Worm (Caenorhabditis elegans): Measurements from ENCODE around the gene kin-21.

The kin-21 gene

DNA sequence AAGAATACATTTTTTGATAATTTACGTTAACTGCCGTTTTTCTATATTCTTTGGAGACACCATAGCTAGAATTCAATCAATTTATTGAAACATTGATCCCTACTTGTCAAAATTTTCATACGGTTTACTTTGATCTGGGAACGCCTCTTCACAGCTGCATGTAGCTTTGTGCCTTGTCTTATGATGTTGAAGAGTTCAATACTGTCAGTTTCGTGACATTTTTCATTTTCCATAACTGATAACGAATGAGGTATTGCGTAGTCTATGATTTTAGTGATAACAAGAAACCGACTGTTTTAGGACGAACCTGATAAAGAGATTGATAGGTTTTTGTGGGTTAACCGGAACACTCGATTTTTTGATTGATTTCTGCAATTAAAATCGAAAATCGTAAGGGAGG, 31.3 kb upstream of the kin-21 start (continued):
- no peak for TF ChIP-seq nhr-77 (tag; optimal IDR thresholded peaks at IDR 0.05)
- no peak for TF ChIP-seq lin-39 (tag; optimal IDR thresholded peaks at IDR 0.05)
- TF ChIP-seq egl-27 (tag; optimal IDR thresholded peaks at IDR 0.05): no peak
- no peak for TF ChIP-seq nhr-6 (tag; optimal IDR thresholded peaks at IDR 0.05)
- TF ChIP-seq nhr-10 (tag; optimal IDR thresholded peaks at IDR 0.05): no peak
- no peak for TF ChIP-seq ztf-4 (tag; optimal IDR thresholded peaks at IDR 0.05)
- TF ChIP-seq mbf-1 (tag; optimal IDR thresholded peaks at IDR 0.05): no peak
- peak; percentile 21 for TF ChIP-seq nhr-129 (tag; optimal IDR thresholded peaks at IDR 0.05)
- TF ChIP-seq F13H6.1 (tag; optimal IDR thresholded peaks at IDR 0.05): peak; percentile 25
- peak; percentile 91 for TF ChIP-seq fos-1 (tag; optimal IDR thresholded peaks at IDR 0.05)
- TF ChIP-seq lin-11 (tag; optimal IDR thresholded peaks at IDR 0.05): no peak
- TF ChIP-seq C34F6.9 (tag; optimal IDR thresholded peaks at IDR 0.05): no peak

ce11 chrIV:9802711-9803110, 30.0 kb upstream of the kin-21 start, which contains the start of gene fat-3:
TSS of gene fat-3 (plus strand) at chrIV:9803023.
- TF ChIP-seq F13H6.1 (tag; optimal IDR thresholded peaks at IDR 0.05) (peak; percentile 1), nhr-11 (tag; optimal IDR thresholded peaks at IDR 0.05) (no peak), Y55F3AM.14 (GFP tag; optimal IDR thresholded peaks at IDR 0.05) (no peak), nhr-129 (tag; optimal IDR thresholded peaks at IDR 0.05) (no peak), nhr-10 (tag; optimal IDR thresholded peaks at IDR 0.05) (no peak), unc-62 (GFP tag; optimal IDR thresholded peaks at IDR 0.05) (no peak), fos-1 (tag; optimal IDR thresholded peaks at IDR 0.05) (peak; percentile 72), crh-2 (tag; optimal IDR thresholded peaks at IDR 0.05) (peak; percentile 33), C34F6.9 (tag; optimal IDR thresholded peaks at IDR 0.05) (peak; percentile 30), sma-9 (GFP tag; optimal IDR thresholded peaks at IDR 0.05) (peak; percentile 62), sma-9 (tag; optimal IDR thresholded peaks at IDR 0.05) (no peak), ceh-16 (tag; optimal IDR thresholded peaks at IDR 0.05) (no peak), blmp-1 (tag; optimal IDR thresholded peaks at IDR 0.05; ENCODE audit: insufficient read depth) (peak; percentile 91), lsy-2 (tag; optimal IDR thresholded peaks at IDR 0.05) (peak in 1 of 2 experiments; percentile 24)

- peak; percentile 65 for TF ChIP-seq nhr-25 (tag; optimal IDR thresholded peaks at IDR 0.05)
- TF ChIP-seq nhr-237 (tag; optimal IDR thresholded peaks at IDR 0.05): no peak
- TF ChIP-seq dmd-4 (tag; optimal IDR thresholded peaks at IDR 0.05): no peak
- no peak for TF ChIP-seq snpc-4 (tag; optimal IDR thresholded peaks at IDR 0.05)
- TF ChIP-seq sma-9 (GFP tag; optimal IDR thresholded peaks at IDR 0.05): peak; percentile 88
- TF ChIP-seq sma-9 (tag; optimal IDR thresholded peaks at IDR 0.05): no peak
- no peak for TF ChIP-seq ztf-4 (tag; optimal IDR thresholded peaks at IDR 0.05)
- TF ChIP-seq mab-5 (tag; optimal IDR thresholded peaks at IDR 0.05): peak; percentile 16
- no peak for TF ChIP-seq nhr-12 (tag; optimal IDR thresholded peaks at IDR 0.05)
- TF ChIP-seq lsy-2 (tag; optimal IDR thresholded peaks at IDR 0.05): peak in 1 of 2 experiments; percentile 67
- TF ChIP-seq nhr-6 (tag; optimal IDR thresholded peaks at IDR 0.05): peak; percentile 8
- peak; percentile 9 for TF ChIP-seq nhr-21 (tag; optimal IDR thresholded peaks at IDR 0.05)
- peak; percentile 58 for TF ChIP-seq C34F6.9 (tag; optimal IDR thresholded peaks at IDR 0.05)
- no peak for TF ChIP-seq elt-1 (tag; optimal IDR thresholded peaks at IDR 0.05)
- TF ChIP-seq ceh-16 (tag; optimal IDR thresholded peaks at IDR 0.05): no peak
- no peak for TF ChIP-seq nhr-77 (tag; optimal IDR thresholded peaks at IDR 0.05)
- TF ChIP-seq mdl-1 (tag; optimal IDR thresholded peaks at IDR 0.05): peak in 1 of 2 experiments; percentile 28
- TF ChIP-seq unc-39 (tag; optimal IDR thresholded peaks at IDR 0.05): no peak
- TF ChIP-seq zag-1 (tag; optimal IDR thresholded peaks at IDR 0.05): no peak
- no peak for TF ChIP-seq ztf-11 (tag; optimal IDR thresholded peaks at IDR 0.05)
- no peak for TF ChIP-seq unc-62 (GFP tag; optimal IDR thresholded peaks at IDR 0.05)
- peak; percentile 81 for TF ChIP-seq crh-2 (tag; optimal IDR thresholded peaks at IDR 0.05)
- TF ChIP-seq unc-55 (GFP tag; optimal IDR thresholded peaks at IDR 0.05): no peak
- TF ChIP-seq egl-27 (tag; optimal IDR thresholded peaks at IDR 0.05): peak; percentile 22
- TF ChIP-seq fos-1 (tag; optimal IDR thresholded peaks at IDR 0.05): peak; percentile 85
- no peak for TF ChIP-seq Y55F3AM.14 (GFP tag; optimal IDR thresholded peaks at IDR 0.05)
- TF ChIP-seq sma-3 (GFP tag; optimal IDR thresholded peaks at IDR 0.05): peak; percentile 60
- no peak for TF ChIP-seq nhr-23 (tag; optimal IDR thresholded peaks at IDR 0.05)
- no peak for TF ChIP-seq mbf-1 (tag; optimal IDR thresholded peaks at IDR 0.05)
- TF ChIP-seq F13H6.1 (tag; optimal IDR thresholded peaks at IDR 0.05): peak; percentile 79
- TF ChIP-seq gmeb-1 (tag; optimal IDR thresholded peaks at IDR 0.05): peak; percentile 52
- TF ChIP-seq lin-13 (GFP tag; optimal IDR thresholded peaks at IDR 0.05): peak; percentile 51
- peak; percentile 62 for TF ChIP-seq nhr-129 (tag; optimal IDR thresholded peaks at IDR 0.05)
- no peak for TF ChIP-seq nhr-11 (tag; optimal IDR thresholded peaks at IDR 0.05)
- TF ChIP-seq peb-1 (tag; optimal IDR thresholded peaks at IDR 0.05): no peak
- peak; percentile 37 for TF ChIP-seq blmp-1 (tag; optimal IDR thresholded peaks at IDR 0.05; ENCODE audit: insufficient read depth)
- TF ChIP-seq elt-3 (tag; optimal IDR thresholded peaks at IDR 0.05): no peak
- TF ChIP-seq R02D3.7 (tag; optimal IDR thresholded peaks at IDR 0.05): no peak
- no peak for TF ChIP-seq skn-1 (tag; optimal IDR thresholded peaks at IDR 0.05)
These were observed 29.1 kb upstream of the kin-21 start for ce11 chrIV:9803544-9803943.
